Worm (Caenorhabditis elegans) whole organism, L4 larva: ENCODE measurements around the gene F46F2.5.

Experiments used
- F10B5.3 ChIP-seq: sonication (generic microtip); optimal IDR thresholded peaks from 2 replicates; lab custom pipeline; 2016; ENCODE audit warnings: mild to moderate bottlenecking, missing genetic modification characterization, missing compliant biosample characterization
- Y105C5A.15 ChIP-seq: fragments of 200-800 bp; sonication (Bioruptor generic); IDR thresholded peaks from 2 replicates; pipeline ENCODE4 v1.3.6; 2022; ENCODE audit warnings: missing genetic modification characterization, missing compliant biosample characterization
- Y48G9A.11 ChIP-seq: fragments of 200-800 bp; sonication (Bioruptor generic); IDR thresholded peaks from 2 replicates; pipeline ENCODE4 v1.3.6; 2022; ENCODE audit warnings: missing genetic modification reagents, missing genetic modification characterization, missing compliant biosample characterization
- aha-1 ChIP-seq: fragments of 150-350 bp; peaks from one replicate; lab custom pipeline; 2014; ENCODE audit warnings: missing biosample characterization, missing genetic modification characterization
- ceh-62 ChIP-seq: sonication (generic microtip); optimal IDR thresholded peaks from 2 replicates; lab custom pipeline; 2017; ENCODE audit warnings: missing biosample characterization, missing genetic modification characterization
- ceh-82 ChIP-seq: sonication (generic microtip); optimal IDR thresholded peaks from 2 replicates; lab custom pipeline; 2017; ENCODE audit warnings: missing biosample characterization, missing genetic modification characterization
- ces-1 ChIP-seq: fragments of 150-350 bp; sonication (generic microtip); optimal IDR thresholded peaks from 4 replicates; lab custom pipeline; 2014; ENCODE audit warnings: missing biosample characterization, missing genetic modification reagents, missing genetic modification characterization
- daf-12 ChIP-seq: fragments of 150-350 bp; optimal IDR thresholded peaks from 2 replicates; lab custom pipeline; 2014; ENCODE audit warnings: missing biosample characterization, missing genetic modification reagents, missing genetic modification characterization
- daf-19 ChIP-seq: fragments of 200-800 bp; sonication (Bioruptor generic); conservative IDR thresholded peaks from 2 replicates; pipeline ENCODE4 v1.3.6; 2022; ENCODE audit warnings: missing genetic modification characterization, missing compliant biosample characterization
- dmd-8 ChIP-seq: fragments of 200-800 bp; sonication (Bioruptor generic); IDR thresholded peaks from 2 replicates; pipeline ENCODE4 v1.3.6; 2022; ENCODE audit warnings: missing genetic modification characterization, missing compliant biosample characterization
- dmd-9 ChIP-seq: fragments of 200-800 bp; sonication (Bioruptor generic); IDR thresholded peaks from 2 replicates; pipeline ENCODE4 v1.3.6; 2022; ENCODE audit warnings: missing genetic modification reagents, missing genetic modification characterization, missing compliant biosample characterization
- duxl-1 ChIP-seq: sonication (generic microtip); optimal IDR thresholded peaks from 2 replicates; lab custom pipeline; 2016; ENCODE audit warnings: mild to moderate bottlenecking, missing genetic modification characterization, moderate library complexity, missing compliant biosample characterization; ENCODE audit not compliant: poor library complexity
- egl-27 ChIP-seq: sonication (generic microtip); optimal IDR thresholded peaks from 3 replicates; lab custom pipeline; 2017; ENCODE audit warnings: missing biosample characterization, missing genetic modification reagents, missing genetic modification characterization
- hlh-11 ChIP-seq: fragments of 200-800 bp; sonication (Bioruptor generic); optimal IDR thresholded peaks from 2 replicates; lab custom pipeline; 2018; ENCODE audit warnings: mild to moderate bottlenecking, missing genetic modification characterization, missing compliant biosample characterization
- hlh-30 ChIP-seq: sonication (generic microtip); optimal IDR thresholded peaks from 2 replicates; lab custom pipeline; 2017; ENCODE audit warnings: antibody characterized with exemption, mild to moderate bottlenecking, missing genetic modification characterization, missing compliant biosample characterization; ENCODE audit not compliant: insufficient read depth
- jun-1 ChIP-seq: fragments of 150-350 bp; optimal IDR thresholded peaks from 2 replicates; lab custom pipeline; 2014; ENCODE audit warnings: missing biosample characterization, missing genetic modification reagents, missing genetic modification characterization
- lin-15B ChIP-seq: fragments of 150-350 bp; sonication (generic microtip); optimal IDR thresholded peaks from 3 replicates; lab custom pipeline; 2014; ENCODE audit warnings: missing biosample characterization, missing genetic modification characterization
- lin-38 ChIP-seq: fragments of 200-800 bp; sonication (Bioruptor generic); IDR thresholded peaks from 2 replicates; pipeline ENCODE4 v1.3.6; 2022; ENCODE audit warnings: missing genetic modification reagents, missing genetic modification characterization, missing compliant biosample characterization
- lsy-2 ChIP-seq, 2 experiments: fragments of 150-350 bp in 1 of 2; sonication (generic microtip) in 1 of 2; optimal IDR thresholded peaks; 2 replicates each; lab custom pipeline; 2014 to 2017; ENCODE audit warnings: missing biosample characterization in 2 of 2, missing genetic modification characterization in 2 of 2
- madf-5 ChIP-seq, 2 experiments: fragments of 200-800 bp; sonication (Bioruptor generic); IDR thresholded peaks; 2 replicates each; pipeline ENCODE4 v1.3.6; 2022; ENCODE audit warnings: missing compliant biosample characterization in 2 of 2, missing genetic modification characterization in 2 of 2
- mxl-3 ChIP-seq: fragments of 200-800 bp; sonication (Bioruptor generic); optimal IDR thresholded peaks from 2 replicates; lab custom pipeline; 2018; ENCODE audit warnings: mild to moderate bottlenecking, missing genetic modification characterization, missing compliant biosample characterization
- nhr-10 ChIP-seq: fragments of 150-350 bp; optimal IDR thresholded peaks from 2 replicates; lab custom pipeline; 2014; ENCODE audit warnings: missing biosample characterization, missing genetic modification characterization
- nhr-111 ChIP-seq: fragments of 200-800 bp; sonication (Bioruptor generic); optimal IDR thresholded peaks from 2 replicates; lab custom pipeline; 2018; ENCODE audit warnings: mild to moderate bottlenecking, missing genetic modification characterization, missing compliant biosample characterization
- nhr-25 ChIP-seq: sonication (generic microtip); optimal IDR thresholded peaks from 2 replicates; lab custom pipeline; 2017; ENCODE audit warnings: missing genetic modification characterization, mild to moderate bottlenecking, missing compliant biosample characterization, antibody characterized with exemption, moderate library complexity, borderline replicate concordance; ENCODE audit not compliant: insufficient read depth
- nhr-42 ChIP-seq: fragments of 200-800 bp; sonication (Bioruptor generic); IDR thresholded peaks from 2 replicates; pipeline ENCODE4 v1.3.6; 2022; ENCODE audit warnings: missing genetic modification characterization, missing compliant biosample characterization
- pha-4 ChIP-seq, 2 experiments: fragments of 150-350 bp in 1 of 2; fragments of 200-800 bp in 1 of 2; sonication (Bioruptor generic) in 1 of 2; IDR thresholded peaks in 1 of 2; optimal IDR thresholded peaks in 1 of 2; 2 replicates each; pipeline versions ENCODE4 v1.3.6 to Lab custom; 2014 to 2022; ENCODE audit warnings: missing genetic modification characterization in 2 of 2, missing genetic modification reagents in 2 of 2, missing biosample characterization in 1 of 2, missing compliant biosample characterization in 1 of 2
- set-16 ChIP-seq: fragments of 200-800 bp; sonication (Bioruptor generic); IDR thresholded peaks from 2 replicates; pipeline ENCODE4 v1.3.6; 2022; ENCODE audit warnings: missing genetic modification reagents, missing genetic modification characterization, missing compliant biosample characterization
- snpc-4 ChIP-seq: fragments of 150-350 bp; optimal IDR thresholded peaks from 2 replicates; lab custom pipeline; 2014; ENCODE audit warnings: missing biosample characterization, missing genetic modification characterization
- spr-1 ChIP-seq: sonication (generic microtip); optimal IDR thresholded peaks from 2 replicates; lab custom pipeline; 2016; ENCODE audit warnings: mild to moderate bottlenecking, missing genetic modification characterization, missing compliant biosample characterization
- tra-1 ChIP-seq: fragments of 200-800 bp; sonication (Bioruptor generic); IDR thresholded peaks from 2 replicates; pipeline ENCODE4 v1.3.6; 2022; ENCODE audit warnings: missing genetic modification reagents, missing genetic modification characterization, missing compliant biosample characterization
- unc-39 ChIP-seq: sonication (generic microtip); optimal IDR thresholded peaks from 2 replicates; lab custom pipeline; 2017; ENCODE audit warnings: missing biosample characterization, missing genetic modification characterization
- unc-62 ChIP-seq, 3 experiments: fragments of 150-350 bp in 1 of 3; sonication (generic microtip); optimal IDR thresholded peaks in 2 of 3; peaks in 1 of 3; 1 replicate in 1 of 3; 2 replicates in 2 of 3; lab custom pipeline; 2014 to 2017; ENCODE audit warnings: missing biosample characterization in 3 of 3, missing genetic modification characterization in 3 of 3, missing genetic modification reagents in 3 of 3, missing genotype in 1 of 3
- vab-7 ChIP-seq: fragments of 200-800 bp; sonication (Bioruptor generic); IDR thresholded peaks from 2 replicates; pipeline ENCODE4 v1.3.6; 2022; ENCODE audit warnings: missing genetic modification reagents, missing genetic modification characterization, missing compliant biosample characterization

F46F2.5 gene

ce11 chrX:15221865-15222551, 40.5 kb upstream of the F46F2.5 start (continued):
- no peak for TF ChIP-seq nhr-25 (tag; lab: Kevin White, UChicago)
- TF ChIP-seq spr-1 (tag; lab: Kevin White, UChicago): no peak
- TF ChIP-seq egl-27 (tag; lab: Kevin White, UChicago): no peak

ce11 chrX:15222789-15223188, 39.7 kb upstream of the F46F2.5 start:
- TF ChIP-seq Y48G9A.11 (GFP tag; lab: Robert Waterston, UW): no peak
- TF ChIP-seq snpc-4 (tag; lab: Kevin White, UChicago): peak; percentile 6
- TF ChIP-seq madf-5 (GFP tag; IDR thresholded peaks at IDR 0.05; lab: Robert Waterston, UW): no peak
- no peak for TF ChIP-seq duxl-1 (tag; lab: Kevin White, UChicago)
- TF ChIP-seq tra-1 (GFP tag; lab: Robert Waterston, UW): no peak
- TF ChIP-seq ceh-82 (tag; lab: Kevin White, UChicago): no peak
- no peak for TF ChIP-seq ces-1 (GFP tag; lab: Kevin White, UChicago)
- no peak for TF ChIP-seq nhr-111 (GFP tag; lab: Kevin White, UChicago)
- no peak for TF ChIP-seq dmd-8 (GFP tag; lab: Robert Waterston, UW)
- TF ChIP-seq F10B5.3 (tag; lab: Kevin White, UChicago): no peak
- no peak for TF ChIP-seq ceh-62
- TF ChIP-seq lin-38 (GFP tag; lab: Robert Waterston, UW): no peak
- TF ChIP-seq set-16 (GFP tag; lab: Robert Waterston, UW): peak; percentile 52
- no peak for TF ChIP-seq daf-19 (GFP tag; lab: Robert Waterston, UW)
- no peak for TF ChIP-seq jun-1 (tag; lab: Kevin White, UChicago)
- no peak for TF ChIP-seq daf-12 (tag; lab: Kevin White, UChicago)
- TF ChIP-seq aha-1 (tag; lab: Kevin White, UChicago): no peak
- TF ChIP-seq, all 104 proteins: peak for 2

- TF ChIP-seq spr-1 (tag; lab: Kevin White, UChicago) (no peak), Y105C5A.15 (GFP tag; lab: Robert Waterston, UW) (no peak), dmd-9 (GFP tag; lab: Robert Waterston, UW) (no peak), pha-4 (GFP tag; IDR thresholded peaks at IDR 0.05; lab: Robert Waterston, UW) (no peak), pha-4 (tag; optimal IDR thresholded peaks at IDR 0.05; lab: Kevin White, UChicago) (no peak), nhr-10 (tag; lab: Kevin White, UChicago) (no peak), vab-7 (GFP tag; lab: Robert Waterston, UW) (no peak), unc-39 (tag; lab: Kevin White, UChicago) (no peak)
- TF ChIP-seq, all 104 proteins: peak for 0
Observed at ce11 chrX:15224128-15224527, 38.4 kb upstream of the F46F2.5 start.

- TF ChIP-seq mxl-3 (GFP tag; lab: Kevin White, UChicago) (peak; percentile 49), hlh-11 (peak; percentile 31), lin-15B (no peak), ces-1 (GFP tag; lab: Kevin White, UChicago) (peak; percentile 28), lsy-2 (tag; optimal IDR thresholded peaks at IDR 0.05; lab: Kevin White, UChicago) (peak in 1 of 2 experiments; percentile 11), unc-62 (GFP tag; optimal IDR thresholded peaks at IDR 0.05 in 1 of 2; lab: Kevin White, UChicago) (peak in 1 of 2 experiments; percentile 35), unc-62 (tag; optimal IDR thresholded peaks at IDR 0.05; lab: Kevin White, UChicago) (no peak), hlh-30 (peak; percentile 40), nhr-42 (GFP tag; lab: Robert Waterston, UW) (no peak)
- TF ChIP-seq, all 104 proteins: peak for 6
Observed at ce11 chrX:15225180-15225724, 37.3 kb upstream of the F46F2.5 start.
